Worm (Caenorhabditis elegans) whole organism, young adult: Measurements from ENCODE around the gene set-25.

Experiments used
- B0336.3 ChIP-seq: fragments of 200-800 bp; sonication (Bioruptor generic); IDR thresholded peaks from 2 replicates; pipeline ENCODE4 v1.3.6; 2022; ENCODE audit warnings: missing genetic modification characterization, missing compliant biosample characterization
- F23B12.7 ChIP-seq: sonication (generic microtip); optimal IDR thresholded peaks from 2 replicates; lab custom pipeline; 2017; ENCODE audit warnings: missing genetic modification characterization, mild to moderate bottlenecking, missing compliant biosample characterization, antibody characterized with exemption, moderate library complexity; ENCODE audit not compliant: insufficient read depth
- F39B2.1 ChIP-seq: fragments of 200-800 bp; sonication (Bioruptor generic); IDR thresholded peaks from 2 replicates; pipeline ENCODE4 v1.3.6; 2022; ENCODE audit warnings: missing genetic modification reagents, missing genetic modification characterization, missing compliant biosample characterization
- T07F8.4 ChIP-seq: sonication (generic microtip); optimal IDR thresholded peaks from 2 replicates; lab custom pipeline; 2016; ENCODE audit warnings: mild to moderate bottlenecking, missing genetic modification characterization, moderate library complexity, missing compliant biosample characterization
- Y53G8AR.9 ChIP-seq: fragments of 200-800 bp; sonication (Bioruptor generic); conservative IDR thresholded peaks from 2 replicates; pipeline ENCODE4 v1.3.6; 2022; ENCODE audit warnings: missing genetic modification reagents, missing genetic modification characterization, missing compliant biosample characterization
- atf-7 ChIP-seq: sonication (generic microtip); optimal IDR thresholded peaks from 2 replicates; lab custom pipeline; 2017; ENCODE audit warnings: mild to moderate bottlenecking, missing genetic modification characterization, missing compliant biosample characterization
- bed-1 ChIP-seq: fragments of 200-800 bp; sonication (Bioruptor generic); IDR thresholded peaks from 2 replicates; pipeline ENCODE4 v1.3.6; 2022; ENCODE audit warnings: missing genetic modification reagents, missing genetic modification characterization, missing compliant biosample characterization
- bed-2 ChIP-seq: fragments of 200-800 bp; sonication (Bioruptor generic); IDR thresholded peaks from 2 replicates; pipeline ENCODE4 v1.3.6; 2022; ENCODE audit warnings: missing genetic modification reagents, missing genetic modification characterization, missing compliant biosample characterization
- ceh-40 ChIP-seq: fragments of 200-800 bp; sonication (Bioruptor generic); IDR thresholded peaks from 2 replicates; pipeline ENCODE4 v1.3.6; 2022; ENCODE audit warnings: missing genetic modification characterization, missing compliant biosample characterization
- ceh-58 ChIP-seq: fragments of 200-800 bp; sonication (Bioruptor generic); IDR thresholded peaks from 2 replicates; pipeline ENCODE4 v1.3.6; 2022; ENCODE audit warnings: missing genetic modification characterization, missing compliant biosample characterization
- ceh-79 ChIP-seq: sonication (generic microtip); optimal IDR thresholded peaks from 2 replicates; lab custom pipeline; 2017; ENCODE audit warnings: mild to moderate bottlenecking, missing genetic modification characterization, missing compliant biosample characterization
- chd-7 ChIP-seq: sonication (generic microtip); optimal IDR thresholded peaks from 2 replicates; lab custom pipeline; 2016; ENCODE audit warnings: mild to moderate bottlenecking, missing genetic modification characterization, moderate library complexity, missing compliant biosample characterization
- egl-18 ChIP-seq: fragments of 200-800 bp; sonication (Bioruptor generic); IDR thresholded peaks from 2 replicates; pipeline ENCODE4 v1.3.6; 2022; ENCODE audit warnings: missing genetic modification reagents, missing genetic modification characterization, missing compliant biosample characterization
- egrh-3 ChIP-seq: fragments of 200-800 bp; sonication (Bioruptor generic); IDR thresholded peaks from 2 replicates; pipeline ENCODE4 v1.3.6; 2022; ENCODE audit warnings: missing genetic modification reagents, missing genetic modification characterization, missing compliant biosample characterization
- ets-4 ChIP-seq: fragments of 200-800 bp; sonication (Bioruptor generic); optimal IDR thresholded peaks from 2 replicates; lab custom pipeline; 2018; ENCODE audit warnings: mild to moderate bottlenecking, missing genetic modification characterization, missing compliant biosample characterization
- fkh-3 ChIP-seq: sonication (generic microtip); optimal IDR thresholded peaks from 2 replicates; lab custom pipeline; 2016; ENCODE audit warnings: mild to moderate bottlenecking, missing genetic modification characterization, missing compliant biosample characterization
- gei-17 ChIP-seq: fragments of 200-800 bp; sonication (Bioruptor generic); optimal IDR thresholded peaks from 2 replicates; lab custom pipeline; 2018; ENCODE audit warnings: mild to moderate bottlenecking, missing genetic modification characterization, missing compliant biosample characterization
- him-1 ChIP-seq: sonication (generic microtip); optimal IDR thresholded peaks from 2 replicates; lab custom pipeline; 2016; ENCODE audit warnings: missing genotype, missing genetic modification reagents, missing genetic modification characterization, missing compliant biosample characterization
- hmg-1.2 ChIP-seq: fragments of 200-800 bp; sonication (Bioruptor generic); IDR thresholded peaks from 2 replicates; pipeline ENCODE4 v1.3.6; 2022; ENCODE audit warnings: missing genetic modification reagents, missing genetic modification characterization, missing compliant biosample characterization
- hmg-20 ChIP-seq: fragments of 200-800 bp; sonication (Bioruptor generic); IDR thresholded peaks from 2 replicates; pipeline ENCODE4 v1.3.6; 2022; ENCODE audit warnings: missing genetic modification reagents, missing genetic modification characterization, missing compliant biosample characterization
- hsf-1 ChIP-seq: fragments of 200-800 bp; sonication (Bioruptor generic); IDR thresholded peaks from 2 replicates; pipeline ENCODE4 v1.3.6; 2022; ENCODE audit warnings: missing genetic modification reagents, missing genetic modification characterization, missing compliant biosample characterization
- lsl-1 ChIP-seq: fragments of 200-800 bp; sonication (Bioruptor generic); optimal IDR thresholded peaks from 2 replicates; lab custom pipeline; 2018; ENCODE audit warnings: mild to moderate bottlenecking, missing genetic modification characterization, moderate library complexity, missing compliant biosample characterization
- lsy-27 ChIP-seq: sonication (generic microtip); optimal IDR thresholded peaks from 2 replicates; lab custom pipeline; 2017; ENCODE audit warnings: missing genetic modification characterization, mild to moderate bottlenecking, missing compliant biosample characterization, antibody characterized with exemption, missing genotype, borderline replicate concordance; ENCODE audit not compliant: insufficient read depth
- madf-3 ChIP-seq: fragments of 200-800 bp; sonication (Bioruptor generic); IDR thresholded peaks from 2 replicates; pipeline ENCODE4 v1.3.6; 2022; ENCODE audit warnings: missing genetic modification reagents, missing genetic modification characterization, missing compliant biosample characterization
- mes-4 ChIP-seq: sonication (generic microtip); optimal IDR thresholded peaks from 2 replicates; lab custom pipeline; 2016; ENCODE audit warnings: missing genotype, missing genetic modification characterization, missing compliant biosample characterization
- nfya-1 ChIP-seq: sonication (generic microtip); optimal IDR thresholded peaks from 2 replicates; lab custom pipeline; 2017; ENCODE audit warnings: antibody characterized with exemption, missing compliant biosample characterization, missing genetic modification characterization, borderline replicate concordance; ENCODE audit not compliant: insufficient read depth
- nhr-179 ChIP-seq: sonication (generic microtip); optimal IDR thresholded peaks from 2 replicates; lab custom pipeline; 2016; ENCODE audit warnings: mild to moderate bottlenecking, missing genetic modification characterization, missing compliant biosample characterization
- nhr-27 ChIP-seq: fragments of 200-800 bp; sonication (Bioruptor generic); optimal IDR thresholded peaks from 2 replicates; lab custom pipeline; 2018; ENCODE audit warnings: mild to moderate bottlenecking, missing genetic modification characterization, moderate library complexity, missing compliant biosample characterization
- nhr-90 ChIP-seq: sonication (generic microtip); optimal IDR thresholded peaks from 2 replicates; lab custom pipeline; 2016; ENCODE audit warnings: missing genotype, mild to moderate bottlenecking, missing genetic modification characterization, missing compliant biosample characterization
- pbrm-1 ChIP-seq: fragments of 200-800 bp; sonication (Bioruptor generic); IDR thresholded peaks from 2 replicates; pipeline ENCODE4 v1.3.6; 2022; ENCODE audit warnings: missing genetic modification reagents, missing genetic modification characterization, missing compliant biosample characterization
- sdz-38 ChIP-seq: sonication (generic microtip); optimal IDR thresholded peaks from 2 replicates; lab custom pipeline; 2016; ENCODE audit warnings: missing genotype, missing genetic modification characterization, missing compliant biosample characterization
- sea-2 ChIP-seq: fragments of 200-800 bp; sonication (Bioruptor generic); IDR thresholded peaks from 2 replicates; pipeline ENCODE4 v1.3.6; 2022; ENCODE audit warnings: missing genetic modification characterization, missing compliant biosample characterization
- snpc-1.1 ChIP-seq: sonication (generic microtip); optimal IDR thresholded peaks from 2 replicates; lab custom pipeline; 2017; ENCODE audit warnings: missing genetic modification characterization, mild to moderate bottlenecking, missing compliant biosample characterization, antibody characterized with exemption, moderate library complexity, missing genotype, missing genetic modification reagents; ENCODE audit not compliant: insufficient read depth
- tbx-9 ChIP-seq: sonication (generic microtip); optimal IDR thresholded peaks from 2 replicates; lab custom pipeline; 2016; ENCODE audit warnings: borderline replicate concordance, missing genetic modification characterization, inconsistent platforms, missing compliant biosample characterization
- unc-62 ChIP-seq: fragments of 150-350 bp; optimal IDR thresholded peaks from 2 replicates; lab custom pipeline; 2014; ENCODE audit warnings: missing biosample characterization, missing genetic modification reagents, missing genetic modification characterization
- xnd-1 ChIP-seq: sonication (generic microtip); optimal IDR thresholded peaks from 2 replicates; lab custom pipeline; 2016; ENCODE audit warnings: missing genotype, missing genetic modification reagents, missing genetic modification characterization, missing compliant biosample characterization
- ztf-25 ChIP-seq: fragments of 200-800 bp; sonication (Bioruptor generic); IDR thresholded peaks from 2 replicates; pipeline ENCODE4 v1.3.6; 2022; ENCODE audit warnings: missing genetic modification reagents, missing genetic modification characterization, missing compliant biosample characterization
- ztf-3 ChIP-seq: fragments of 200-800 bp; sonication (Bioruptor generic); optimal IDR thresholded peaks from 2 replicates; lab custom pipeline; 2018; ENCODE audit warnings: mild to moderate bottlenecking, missing genetic modification characterization, missing compliant biosample characterization

The set-25 gene

DNA sequence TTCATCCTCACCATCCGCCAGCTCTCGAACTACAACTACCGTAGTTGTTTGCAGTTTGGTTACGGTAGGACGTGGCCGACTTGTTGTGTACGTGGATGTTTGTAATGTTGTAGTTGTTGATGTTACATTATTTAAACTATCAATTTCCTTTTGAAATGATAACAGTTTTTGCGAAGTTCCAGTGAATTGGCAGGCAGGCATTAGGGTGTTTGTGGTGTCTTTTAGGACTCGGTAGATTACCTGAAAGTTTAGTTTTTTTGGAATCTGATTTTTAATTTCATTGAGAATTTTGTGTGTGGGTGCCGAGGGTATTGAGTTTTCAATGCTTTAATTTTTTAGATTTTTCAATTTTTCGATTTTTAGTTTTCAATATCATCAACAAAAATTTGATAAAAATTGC is 29.7 kb upstream of the set-25 start, which contains the start of gene F53A2.11:
Gene F53A2.11 (minus strand): TSS at position 101 of the 400 bp plus-strand sequence.
- TF ChIP-seq hmg-20 (no peak), madf-3 (GFP tag; lab: Robert Waterston, UW) (no peak), mes-4 (no peak), ceh-79 (tag; lab: Kevin White, UChicago) (no peak), ztf-3 (GFP tag; lab: Kevin White, UChicago) (no peak), bed-1 (GFP tag; lab: Robert Waterston, UW) (no peak), him-1 (tag; lab: Kevin White, UChicago) (no peak), ceh-40 (GFP tag; lab: Robert Waterston, UW) (no peak), chd-7 (no peak), tbx-9 (tag; lab: Kevin White, UChicago) (no peak), F39B2.1 (GFP tag; lab: Robert Waterston, UW) (no peak), lsy-27 (tag; lab: Kevin White, UChicago) (no peak)
- TF ChIP-seq, all 124 proteins: peak for 0

DNA sequence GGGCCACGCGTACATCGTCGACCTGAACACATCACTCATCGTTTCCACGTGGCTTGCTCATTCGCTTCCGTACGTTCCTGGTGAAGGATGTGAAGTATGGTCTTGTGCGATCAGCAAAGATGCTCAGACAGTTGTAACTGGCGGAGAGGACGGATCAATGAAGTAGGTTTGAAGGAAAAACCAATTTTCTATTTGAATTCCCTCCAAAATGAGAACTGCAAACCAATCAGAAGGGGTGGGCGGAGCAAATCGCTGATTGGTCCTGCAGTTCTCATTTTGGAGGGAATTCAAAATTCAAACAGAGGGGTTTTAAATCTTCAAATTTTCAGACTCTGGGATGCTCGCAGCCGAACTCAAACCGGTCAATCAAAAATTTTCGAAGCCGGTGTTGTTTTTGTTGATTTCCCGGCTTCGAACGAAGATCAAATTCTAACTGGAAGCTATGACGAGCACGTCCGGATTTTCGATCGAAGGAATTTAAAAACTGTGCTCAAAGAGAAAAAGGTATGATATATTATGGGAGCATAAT is 24.6 kb upstream of the set-25 start:
- TF ChIP-seq nfya-1 (no peak), nhr-27 (no peak), unc-62 (no peak), ztf-25 (no peak), T07F8.4 (tag; lab: Kevin White, UChicago) (no peak), lsy-27 (tag; lab: Kevin White, UChicago) (no peak), fkh-3 (tag; lab: Kevin White, UChicago) (no peak), hmg-1.2 (no peak), sdz-38 (no peak), lsl-1 (no peak), pbrm-1 (GFP tag; lab: Robert Waterston, UW) (no peak), egl-18 (GFP tag; lab: Robert Waterston, UW) (no peak), egrh-3 (GFP tag; lab: Robert Waterston, UW) (no peak), xnd-1 (tag; lab: Kevin White, UChicago) (no peak), sea-2 (GFP tag; lab: Robert Waterston, UW) (no peak), nhr-90 (tag; lab: Kevin White, UChicago) (no peak)
- TF ChIP-seq, all 124 proteins: peak for 0

DNA sequence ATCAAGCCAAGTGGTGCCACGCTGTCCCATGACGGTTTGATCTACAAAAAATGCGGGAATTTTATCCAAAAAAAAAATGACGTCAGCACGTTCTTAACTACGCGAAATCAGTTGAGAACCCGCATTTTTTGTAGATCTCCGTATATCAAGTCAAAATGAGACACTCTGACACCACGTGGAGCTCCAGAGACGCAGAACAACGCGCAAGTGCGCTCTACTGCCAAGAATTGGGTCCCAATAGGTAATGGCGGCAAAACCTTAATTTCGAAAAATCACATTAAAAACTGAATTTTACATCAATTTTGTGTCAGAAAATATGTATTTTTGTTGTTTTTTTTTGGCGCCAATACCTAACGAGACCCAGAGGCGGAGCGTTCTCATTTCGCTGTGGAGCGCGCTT is 24.0 kb upstream of the set-25 start:
- no peak for TF ChIP-seq snpc-1.1
- TF ChIP-seq F23B12.7 (tag; lab: Kevin White, UChicago) = no peak
- no peak for TF ChIP-seq ets-4 (GFP tag; lab: Kevin White, UChicago)
- TF ChIP-seq atf-7 = no peak
- TF ChIP-seq bed-2 (GFP tag; lab: Robert Waterston, UW) = no peak
- no peak for TF ChIP-seq gei-17 (GFP tag; lab: Kevin White, UChicago)
- no peak for TF ChIP-seq B0336.3 (GFP tag; lab: Robert Waterston, UW)

DNA sequence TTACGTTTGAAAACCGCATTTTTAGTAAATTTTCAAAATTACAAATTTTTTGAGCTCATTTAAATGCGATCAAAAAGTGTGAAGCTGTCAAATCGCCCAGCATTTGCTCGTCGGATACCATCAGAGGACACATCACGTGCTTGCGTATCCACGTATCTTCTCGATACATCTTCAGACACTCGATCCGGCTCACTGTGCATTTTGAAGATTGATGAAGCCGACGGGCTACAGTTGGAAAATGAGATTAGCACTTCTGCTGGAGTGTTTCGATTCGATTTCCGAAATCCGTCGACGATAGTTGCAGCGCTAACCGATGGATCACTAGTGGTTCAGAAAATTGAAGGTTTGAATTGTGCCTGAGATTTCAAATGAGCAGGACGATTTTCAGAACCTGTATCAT is 22.2 kb upstream of the set-25 start, which contains the start of gene dph-7:
Gene dph-7 (plus strand): TSS at position 53 of the 400 bp plus-strand sequence.
- TF ChIP-seq sea-2 (GFP tag; lab: Robert Waterston, UW) (no peak), nhr-179 (no peak), hmg-20 (no peak), snpc-1.1 (no peak), hsf-1 (no peak), ceh-58 (GFP tag; lab: Robert Waterston, UW) (no peak), Y53G8AR.9 (GFP tag; lab: Robert Waterston, UW) (no peak), bed-1 (GFP tag; lab: Robert Waterston, UW) (no peak)
- TF ChIP-seq, all 124 proteins: peak for 0
